Worm (Caenorhabditis elegans) whole organism, L1 larva: ENCODE data around the gene che-12.

ENCODE experiments used
- ama-1 ChIP-seq: fragments of 150-350 bp; optimal IDR thresholded peaks from 2 replicates; lab custom pipeline; 2014
- fos-1 ChIP-seq: fragments of 150-350 bp; optimal IDR thresholded peaks from 2 replicates; lab custom pipeline; 2014; ENCODE audit warnings: missing biosample characterization, missing genetic modification characterization
- hlh-17 ChIP-seq: fragments of 200-800 bp; sonication (Bioruptor generic); optimal IDR thresholded peaks from 2 replicates; lab custom pipeline; 2018; ENCODE audit warnings: missing genetic modification characterization, mild to moderate bottlenecking, missing compliant biosample characterization, moderate library complexity, borderline replicate concordance
- jun-1 ChIP-seq: fragments of 150-350 bp; optimal IDR thresholded peaks from 2 replicates; lab custom pipeline; 2014; ENCODE audit warnings: missing biosample characterization, missing genetic modification reagents, missing genetic modification characterization
- lsy-2 ChIP-seq, 2 experiments: fragments of 150-350 bp; optimal IDR thresholded peaks; 2 replicates each; lab custom pipeline; 2014; ENCODE audit warnings: missing biosample characterization in 2 of 2, missing genetic modification characterization in 2 of 2
- nhr-20 ChIP-seq: sonication (generic microtip); optimal IDR thresholded peaks from 2 replicates; lab custom pipeline; 2016; ENCODE audit warnings: mild to moderate bottlenecking, missing genetic modification characterization, missing compliant biosample characterization
- nhr-47 ChIP-seq: sonication (generic microtip); optimal IDR thresholded peaks from 2 replicates; lab custom pipeline; 2016; ENCODE audit warnings: mild to moderate bottlenecking, missing genetic modification characterization, moderate library complexity, missing compliant biosample characterization
- skn-1 ChIP-seq: fragments of 150-350 bp; optimal IDR thresholded peaks from 2 replicates; lab custom pipeline; 2014; ENCODE audit warnings: missing biosample characterization, missing genetic modification characterization
- snpc-4 ChIP-seq: fragments of 150-350 bp; optimal IDR thresholded peaks from 2 replicates; lab custom pipeline; 2014; ENCODE audit warnings: missing biosample characterization, missing genetic modification characterization
- sptf-1 ChIP-seq: fragments of 150-350 bp; optimal IDR thresholded peaks from 2 replicates; lab custom pipeline; 2014; ENCODE audit warnings: missing biosample characterization, missing genetic modification characterization
- zag-1 ChIP-seq: fragments of 150-350 bp; optimal IDR thresholded peaks from 2 replicates; lab custom pipeline; 2014; ENCODE audit warnings: missing biosample characterization, missing genetic modification characterization

DNA sequence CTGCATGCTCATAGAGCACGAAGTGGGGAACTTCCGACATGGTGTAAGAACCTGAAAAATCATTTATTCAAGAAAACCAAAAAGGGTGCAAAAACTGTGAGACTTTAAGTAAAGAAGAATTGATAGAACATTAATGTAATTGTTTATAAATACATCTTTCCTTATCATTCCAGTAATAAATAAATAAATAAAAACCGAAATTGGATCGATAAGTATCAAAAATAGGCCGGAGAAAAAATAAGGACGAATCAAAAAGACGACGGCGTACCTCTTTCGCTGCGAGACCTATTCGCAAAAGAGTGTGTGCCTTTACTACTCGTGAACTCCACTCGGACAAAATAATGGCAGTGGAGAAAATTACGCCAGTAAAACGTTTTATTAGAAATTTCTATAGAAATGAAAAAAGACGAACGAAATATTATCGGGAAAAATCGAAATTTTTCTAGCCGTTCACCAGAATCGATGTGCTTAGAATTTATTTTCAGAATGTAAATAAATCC, 45.8 kb upstream of the che-12 start, which contains the start of gene nol-56:
- TF ChIP-seq jun-1 (tag; lab: Kevin White, UChicago) (peak; percentile 51), nhr-47 (peak; percentile 92), ama-1 (lab: Kevin White, UChicago) (no peak), sptf-1 (tag; lab: Kevin White, UChicago) (no peak), skn-1 (tag; lab: Kevin White, UChicago) (peak; percentile 75), fos-1 (peak; percentile 44), hlh-17 (GFP tag; lab: Kevin White, UChicago) (no peak), snpc-4 (peak; percentile 69), zag-1 (tag; lab: Kevin White, UChicago) (no peak), nhr-20 (tag; lab: Kevin White, UChicago) (peak; percentile 91), lsy-2 (tag; optimal IDR thresholded peaks at IDR 0.05; lab: Kevin White, UChicago) (peak; percentile 87 to 93)
